Worm (Caenorhabditis elegans): ENCODE data around the gene F53A2.3.

ce11 chrIII:13317383-13317911, 22.1 kb downstream of the F53A2.3 start:
- TF ChIP-seq nhr-27 (tag; optimal IDR thresholded peaks at IDR 0.05), result no peak
- TF ChIP-seq madf-10 (tag; optimal IDR thresholded peaks at IDR 0.05), result no peak
- TF ChIP-seq snpc-4 (GFP tag; optimal IDR thresholded peaks at IDR 0.05), result no peak
- TF ChIP-seq snpc-4 (tag; optimal IDR thresholded peaks at IDR 0.05), result no peak
- TF ChIP-seq ama-1 (optimal IDR thresholded peaks at IDR 0.05), result no peak
- no peak for TF ChIP-seq ama-1 (GFP tag; optimal IDR thresholded peaks at IDR 0.05)
- no peak for TF ChIP-seq efl-1 (GFP tag; optimal IDR thresholded peaks at IDR 0.05)
- TF ChIP-seq F49E8.2 (tag; optimal IDR thresholded peaks at IDR 0.05; ENCODE audit: insufficient read depth), result no peak
- no peak for TF ChIP-seq F55B11.4 (tag; optimal IDR thresholded peaks at IDR 0.05; ENCODE audit: borderline replicate concordance, insufficient read depth)
- no peak for TF ChIP-seq T07F8.4 (tag; optimal IDR thresholded peaks at IDR 0.05)
- TF ChIP-seq lag-1 (GFP tag; IDR thresholded peaks at IDR 0.05), result no peak
- TF ChIP-seq egl-44 (GFP tag; IDR thresholded peaks at IDR 0.05), result no peak
- no peak for TF ChIP-seq hlh-26 (GFP tag; conservative IDR thresholded peaks at IDR 0.05)
- no peak for TF ChIP-seq C17E4.6 (GFP tag; IDR thresholded peaks at IDR 0.05)
- no peak for TF ChIP-seq die-1 (tag; optimal IDR thresholded peaks at IDR 0.05)

Measured in whole organism, young adult.